Worm (Caenorhabditis elegans): Measurements from ENCODE around the gene srv-3.

Gene srv-3

ce11 chrV:19743794-19744193 lies 35.0 kb upstream of the srv-3 start:
- TF ChIP-seq pax-3 (tag; optimal IDR thresholded peaks at IDR 0.05) (no peak), dpl-1 (GFP tag; optimal IDR thresholded peaks at IDR 0.05) (no peak), nhr-85 (tag) (peak; percentile 11), ceh-63 (GFP tag; optimal IDR thresholded peaks at IDR 0.05) (no peak)

ce11 chrV:19743305-19743704 lies 34.6 kb upstream of the srv-3 start, which contains the start of gene W04E12.4:
Gene W04E12.4, plus strand, starts transcription at chrV:19743605.
- TF ChIP-seq mep-1 (tag; optimal IDR thresholded peaks at IDR 0.05) (no peak), nhr-28 (tag; optimal IDR thresholded peaks at IDR 0.05) (no peak), unc-130 (tag; optimal IDR thresholded peaks at IDR 0.05) (no peak), dpl-1 (GFP tag; optimal IDR thresholded peaks at IDR 0.05) (no peak), nhr-12 (tag; optimal IDR thresholded peaks at IDR 0.05) (no peak), sox-4 (tag; optimal IDR thresholded peaks at IDR 0.05) (no peak), irx-1 (tag; optimal IDR thresholded peaks at IDR 0.05) (no peak), lir-3 (tag; optimal IDR thresholded peaks at IDR 0.05; ENCODE audit: poor library complexity) (no peak), dsc-1 (tag; optimal IDR thresholded peaks at IDR 0.05) (no peak), lin-13 (GFP tag; optimal IDR thresholded peaks at IDR 0.05) (no peak), rnt-1 (tag; optimal IDR thresholded peaks at IDR 0.05) (no peak), ceh-82 (tag; optimal IDR thresholded peaks at IDR 0.05) (no peak), vab-15 (tag; optimal IDR thresholded peaks at IDR 0.05) (no peak), nhr-19 (GFP tag; conservative IDR thresholded peaks at IDR 0.05) (no peak), sptf-1 (tag; optimal IDR thresholded peaks at IDR 0.05) (no peak), fos-1 (tag; optimal IDR thresholded peaks at IDR 0.05) (no peak), zag-1 (tag; optimal IDR thresholded peaks at IDR 0.05) (no peak)

DNA sequence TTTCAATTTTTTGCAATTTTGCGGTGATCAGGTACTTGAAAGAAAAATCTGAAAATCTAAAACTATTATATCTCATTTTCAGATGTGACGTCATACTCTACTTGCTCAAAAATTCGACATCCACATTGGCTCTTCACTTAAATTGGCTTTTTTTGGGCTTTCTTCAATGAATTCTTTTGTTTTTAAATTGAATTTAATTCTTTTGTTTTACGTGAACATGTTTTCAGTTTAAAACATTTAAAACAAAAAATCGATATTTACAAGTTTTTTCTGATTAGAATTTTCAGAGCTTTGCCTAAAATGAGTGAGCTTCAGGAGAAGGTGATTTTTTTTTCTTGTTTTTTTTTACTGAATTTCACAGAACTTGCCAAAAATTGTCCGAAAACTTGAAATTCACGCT lies 32.9 kb upstream of the srv-3 start, which contains the start of gene W04E12.3:
W04E12.3 (plus strand) TSS at position 301 of the 400 bp plus-strand sequence.
- TF ChIP-seq rnt-1 (tag; optimal IDR thresholded peaks at IDR 0.05) (no peak), jun-1 (tag; optimal IDR thresholded peaks at IDR 0.05) (no peak), xbp-1 (tag; optimal IDR thresholded peaks at IDR 0.05) (no peak), C16A3.4 (tag; optimal IDR thresholded peaks at IDR 0.05) (no peak), sox-4 (tag; optimal IDR thresholded peaks at IDR 0.05) (no peak), lin-39 (tag; optimal IDR thresholded peaks at IDR 0.05) (no peak)

DNA sequence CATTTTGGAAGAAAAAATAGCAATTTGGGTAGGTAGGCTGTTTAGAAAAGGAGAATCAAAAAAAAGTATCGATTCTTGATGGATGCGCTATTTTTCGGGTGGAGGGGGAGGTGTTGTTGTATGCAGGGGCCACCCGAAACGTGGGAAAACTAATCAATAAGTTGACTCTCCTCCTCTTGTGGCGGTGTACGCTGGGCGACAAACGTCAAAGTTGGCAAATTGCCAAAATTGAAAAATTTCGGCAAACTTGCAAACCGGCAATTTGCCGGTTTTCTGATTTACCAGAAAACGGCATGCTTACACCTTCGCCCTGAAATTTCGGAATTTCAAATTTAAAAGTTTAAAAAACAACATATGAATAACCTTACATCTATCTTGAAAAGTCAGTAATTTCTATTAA lies 32.3 kb upstream of the srv-3 start, which contains the start of gene W04E12.2:
W04E12.2 (minus strand) TSS at position 101 of the 400 bp plus-strand sequence.
- TF ChIP-seq ets-5 (GFP tag; IDR thresholded peaks at IDR 0.05) (no peak), ztf-4 (tag; optimal IDR thresholded peaks at IDR 0.05) (no peak), nhr-28 (tag; optimal IDR thresholded peaks at IDR 0.05) (no peak), zag-1 (tag; optimal IDR thresholded peaks at IDR 0.05) (no peak), dpl-1 (GFP tag; optimal IDR thresholded peaks at IDR 0.05) (no peak), ces-1 (GFP tag; optimal IDR thresholded peaks at IDR 0.05) (no peak), hlh-17 (GFP tag; optimal IDR thresholded peaks at IDR 0.05; ENCODE audit: borderline replicate concordance) (no peak), irx-1 (tag; optimal IDR thresholded peaks at IDR 0.05) (no peak), mef-2 (tag; optimal IDR thresholded peaks at IDR 0.05) (no peak), vab-15 (tag; optimal IDR thresholded peaks at IDR 0.05) (no peak), fos-1 (tag; optimal IDR thresholded peaks at IDR 0.05) (no peak), lsy-2 (tag; optimal IDR thresholded peaks at IDR 0.05) (no peak), nhr-77 (tag; optimal IDR thresholded peaks at IDR 0.05) (no peak)

- no peak for TF ChIP-seq snu-23 (GFP tag; optimal IDR thresholded peaks at IDR 0.05)
- TF ChIP-seq ets-5 (GFP tag; IDR thresholded peaks at IDR 0.05): no peak
- no peak for TF ChIP-seq unc-130 (tag; optimal IDR thresholded peaks at IDR 0.05)
- TF ChIP-seq ztf-4 (tag; optimal IDR thresholded peaks at IDR 0.05): no peak
- TF ChIP-seq nhr-77 (tag; optimal IDR thresholded peaks at IDR 0.05): no peak
- TF ChIP-seq aha-1 (tag; optimal IDR thresholded peaks at IDR 0.05): no peak
- TF ChIP-seq nhr-237 (tag; optimal IDR thresholded peaks at IDR 0.05): no peak
- no peak for TF ChIP-seq lin-35 (GFP tag; optimal IDR thresholded peaks at IDR 0.05)
- no peak for TF ChIP-seq sptf-1 (tag; optimal IDR thresholded peaks at IDR 0.05)
Observed at ce11 chrV:19738117-19738516, 29.4 kb upstream of the srv-3 start, which contains the start of gene fbxa-131. Gene fbxa-131, plus strand, starts transcription at chrV:19738417.
